Worm (Caenorhabditis elegans): ENCODE results near the gene R03A10.5.
A peak's percentile ranks its signal among the peaks of the same experiment; 100 is the strongest.

Gene R03A10.5

DNA sequence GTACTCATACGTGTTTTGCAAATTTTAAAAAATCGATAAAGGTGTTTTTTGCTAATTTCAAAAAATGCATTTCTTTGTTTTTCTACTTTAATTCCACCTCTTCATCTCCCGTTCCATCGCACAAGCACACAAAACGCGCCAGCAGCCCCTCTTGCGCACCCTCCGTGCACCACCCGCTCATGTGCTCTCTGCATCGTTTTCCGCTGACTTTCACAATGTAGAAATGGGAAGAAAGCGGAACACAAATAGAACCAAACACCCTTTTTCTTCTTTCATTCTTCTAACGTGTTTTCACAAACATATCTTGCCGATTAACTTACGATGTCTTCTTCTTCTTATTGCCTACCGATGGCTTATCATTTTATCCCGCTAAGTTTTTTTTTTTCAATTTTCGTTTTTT, 46.2 kb downstream of the R03A10.5 start (continued):
- TF ChIP-seq F10B5.3 (tag; optimal IDR thresholded peaks at IDR 0.05) = no peak
- TF ChIP-seq ztf-7 (tag; optimal IDR thresholded peaks at IDR 0.05) = peak; percentile 26
- TF ChIP-seq Y75B8A.6 (GFP tag; IDR thresholded peaks at IDR 0.05) = no peak
- no peak for TF ChIP-seq lin-15B (tag; optimal IDR thresholded peaks at IDR 0.05)
- no peak for TF ChIP-seq daf-12 (tag; optimal IDR thresholded peaks at IDR 0.05)
- no peak for TF ChIP-seq vab-7 (GFP tag; IDR thresholded peaks at IDR 0.05)
- no peak for TF ChIP-seq R02D3.7 (tag; optimal IDR thresholded peaks at IDR 0.05)
- no peak for TF ChIP-seq attf-4 (tag; optimal IDR thresholded peaks at IDR 0.05)
- TF ChIP-seq mxl-2 (GFP tag; conservative IDR thresholded peaks at IDR 0.05) = peak; percentile 50; the same call in 1 of the 2 replicates
- TF ChIP-seq fos-1 (tag; optimal IDR thresholded peaks at IDR 0.05) = no peak
- TF ChIP-seq dmd-9 (GFP tag; IDR thresholded peaks at IDR 0.05) = peak; percentile 73; the same call in 1 of the 2 replicates
- TF ChIP-seq ctbp-1 (GFP tag; IDR thresholded peaks at IDR 0.05) = peak; percentile 80
- no peak for TF ChIP-seq nhr-76 (tag; optimal IDR thresholded peaks at IDR 0.05)
- no peak for TF ChIP-seq D1046.2 (GFP tag; IDR thresholded peaks at IDR 0.05)
- no peak for TF ChIP-seq Y105C5A.15 (GFP tag; IDR thresholded peaks at IDR 0.05)
- peak; percentile 89 for TF ChIP-seq hmg-1.1 (GFP tag; IDR thresholded peaks at IDR 0.05)
- TF ChIP-seq hif-1 (tag; optimal IDR thresholded peaks at IDR 0.05) = peak in 1 of 2 experiments; percentile 55
- TF ChIP-seq unc-39 (tag; optimal IDR thresholded peaks at IDR 0.05) = no peak
- TF ChIP-seq lin-39 (tag; optimal IDR thresholded peaks at IDR 0.05) = no peak
- peak; percentile 84 for TF ChIP-seq saeg-2 (GFP tag; IDR thresholded peaks at IDR 0.05)
- peak; percentile 48; the same call in 1 of the 2 replicates for TF ChIP-seq madf-9 (GFP tag; conservative IDR thresholded peaks at IDR 0.05)
- peak; percentile 61 for TF ChIP-seq duxl-1 (tag; optimal IDR thresholded peaks at IDR 0.05; ENCODE audit: poor library complexity)
- no peak for TF ChIP-seq tag-97 (GFP tag; IDR thresholded peaks at IDR 0.05)
- TF ChIP-seq dmd-8 (GFP tag; IDR thresholded peaks at IDR 0.05) = no peak
- no peak for TF ChIP-seq gei-8 (GFP tag; optimal IDR thresholded peaks at IDR 0.05)
- no peak for TF ChIP-seq ceh-62 (tag; optimal IDR thresholded peaks at IDR 0.05)
- no peak for TF ChIP-seq zag-1 (tag; optimal IDR thresholded peaks at IDR 0.05)
- peak; percentile 50 for TF ChIP-seq nhr-6 (tag; optimal IDR thresholded peaks at IDR 0.05)
- peak; percentile 58 for TF ChIP-seq fkh-10 (GFP tag; optimal IDR thresholded peaks at IDR 0.05)
- TF ChIP-seq nhr-111 (GFP tag; optimal IDR thresholded peaks at IDR 0.05) = no peak

DNA sequence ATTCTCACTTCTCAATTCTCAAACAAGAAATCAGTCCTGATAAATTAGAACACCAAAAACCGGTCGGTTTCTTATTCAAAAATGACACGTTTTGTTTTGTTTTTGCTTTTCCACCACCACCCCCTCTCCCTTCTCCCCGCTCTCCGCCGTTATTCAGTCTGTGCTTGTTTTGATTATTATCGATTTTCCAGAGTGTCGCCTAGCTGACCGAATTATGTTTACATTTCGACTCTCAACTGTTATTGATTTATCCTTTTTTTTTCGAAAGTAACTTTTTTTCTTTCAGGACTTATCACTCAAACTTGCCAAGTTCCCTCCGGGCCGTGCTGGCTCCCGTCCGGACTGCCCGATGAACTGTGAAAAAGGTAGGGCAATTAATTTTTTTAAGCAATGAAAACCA, 46.8 kb downstream of the R03A10.5 start, which contains the start of gene gob-1:
Gene gob-1 (plus strand): TSS at position 281 of the 400 bp plus-strand sequence.
- TF ChIP-seq ctbp-1 (GFP tag; IDR thresholded peaks at IDR 0.05) (no peak), ceh-82 (tag; optimal IDR thresholded peaks at IDR 0.05) (no peak), ceh-28 (tag; optimal IDR thresholded peaks at IDR 0.05) (peak; percentile 76), unc-130 (GFP tag; optimal IDR thresholded peaks at IDR 0.05) (no peak), F44E2.7 (GFP tag; IDR thresholded peaks at IDR 0.05) (no peak), egl-27 (tag; optimal IDR thresholded peaks at IDR 0.05) (no peak), arid-1 (GFP tag; conservative IDR thresholded peaks at IDR 0.05) (no peak), nhr-102 (tag; optimal IDR thresholded peaks at IDR 0.05) (no peak), aha-1 (tag) (peak; percentile 79), set-16 (GFP tag; IDR thresholded peaks at IDR 0.05) (no peak), lim-7 (GFP tag; IDR thresholded peaks at IDR 0.05) (no peak), unc-62 (GFP tag; optimal IDR thresholded peaks at IDR 0.05 in 1 of 2) (peak in 1 of 2 experiments; percentile 27), unc-62 (tag; optimal IDR thresholded peaks at IDR 0.05) (no peak), D1046.2 (GFP tag; IDR thresholded peaks at IDR 0.05) (no peak), tra-1 (GFP tag; IDR thresholded peaks at IDR 0.05) (no peak), mdl-1 (tag; optimal IDR thresholded peaks at IDR 0.05) (no peak), mxl-2 (GFP tag; conservative IDR thresholded peaks at IDR 0.05) (no peak), daf-16 (GFP tag; optimal IDR thresholded peaks at IDR 0.05) (no peak), daf-16 (tag; optimal IDR thresholded peaks at IDR 0.05) (peak; percentile 38), nhr-6 (tag; optimal IDR thresholded peaks at IDR 0.05) (no peak), nhr-42 (GFP tag; IDR thresholded peaks at IDR 0.05) (no peak), ama-1 (optimal IDR thresholded peaks at IDR 0.05) (no peak), T26A8.4 (GFP tag; IDR thresholded peaks at IDR 0.05) (no peak), F49E8.2 (tag; optimal IDR thresholded peaks at IDR 0.05; ENCODE audit: borderline replicate concordance) (no peak), lin-13 (GFP tag; optimal IDR thresholded peaks at IDR 0.05) (no peak), skn-1 (tag; optimal IDR thresholded peaks at IDR 0.05) (no peak), spr-1 (tag; optimal IDR thresholded peaks at IDR 0.05) (no peak)
